Worm (Caenorhabditis elegans): ENCODE measurements around the gene R07G3.7.

ce11 chrII:7562616-7563015 lies 50.9 kb downstream of the R07G3.7 start:
- no peak for TF ChIP-seq aly-1 (tag; optimal IDR thresholded peaks at IDR 0.05)
- no peak for TF ChIP-seq ceh-13 (GFP tag; optimal IDR thresholded peaks at IDR 0.05)
- TF ChIP-seq ceh-36 (tag; optimal IDR thresholded peaks at IDR 0.05), result no peak
- TF ChIP-seq flt-1 (GFP tag; IDR thresholded peaks at IDR 0.05), result no peak
- no peak for TF ChIP-seq tra-4 (tag; optimal IDR thresholded peaks at IDR 0.05)
- no peak for TF ChIP-seq ama-1 (optimal IDR thresholded peaks at IDR 0.05)
- TF ChIP-seq hmg-4 (GFP tag; optimal IDR thresholded peaks at IDR 0.05), result no peak
- no peak for TF ChIP-seq pes-1 (GFP tag; IDR thresholded peaks at IDR 0.05)
